Worm (Caenorhabditis elegans): ENCODE results near the gene F42A9.8.

F42A9.8 gene

DNA sequence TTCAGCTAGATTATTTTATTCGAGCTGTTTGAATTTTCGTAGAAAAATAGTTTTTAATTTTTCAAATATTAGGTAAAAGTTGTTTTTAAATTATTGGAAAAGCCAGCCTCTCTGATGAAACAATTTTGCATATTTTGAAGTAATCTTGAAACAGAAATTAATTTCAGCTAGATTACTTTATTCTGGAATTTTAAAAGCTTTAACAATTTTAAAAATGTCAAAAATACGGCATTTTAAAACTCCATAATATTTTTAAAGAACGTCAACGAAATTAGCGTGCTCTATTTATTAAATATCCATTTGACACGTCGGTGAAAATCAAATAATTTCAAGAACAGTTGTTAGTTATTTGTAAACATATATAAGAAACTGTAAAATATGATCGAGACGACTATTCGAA is 15.7 kb downstream of the F42A9.8 start, which contains the start of gene Y59H11AR.10:
TSS of gene Y59H11AR.10 (plus strand) at position 301 of the 400 bp plus-strand sequence.
- no peak for TF ChIP-seq drap-1 (GFP tag; optimal IDR thresholded peaks at IDR 0.05)
- no peak for TF ChIP-seq M03D4.4 (tag; optimal IDR thresholded peaks at IDR 0.05)
- TF ChIP-seq sem-2 (GFP tag; optimal IDR thresholded peaks at IDR 0.05), result no peak
- no peak for TF ChIP-seq sptf-1 (tag; optimal IDR thresholded peaks at IDR 0.05)
- TF ChIP-seq blmp-1 (tag; optimal IDR thresholded peaks at IDR 0.05), result no peak
- no peak for TF ChIP-seq snpc-4 (tag; optimal IDR thresholded peaks at IDR 0.05)
- no peak for TF ChIP-seq cnd-1 (tag; optimal IDR thresholded peaks at IDR 0.05)
- no peak for TF ChIP-seq lin-13 (tag; optimal IDR thresholded peaks at IDR 0.05)
- TF ChIP-seq nhr-28 (tag; optimal IDR thresholded peaks at IDR 0.05), result no peak
- TF ChIP-seq unc-62 (GFP tag; optimal IDR thresholded peaks at IDR 0.05), result no peak
- TF ChIP-seq nhr-237 (tag; optimal IDR thresholded peaks at IDR 0.05), result no peak
- TF ChIP-seq mep-1 (tag; optimal IDR thresholded peaks at IDR 0.05), result no peak
- TF ChIP-seq pha-4 (tag; optimal IDR thresholded peaks at IDR 0.05), result no peak
- TF ChIP-seq lin-32 (GFP tag; optimal IDR thresholded peaks at IDR 0.05), result no peak
- TF ChIP-seq ceh-43 (GFP tag; optimal IDR thresholded peaks at IDR 0.05), result no peak
- TF ChIP-seq lsy-2 (tag; optimal IDR thresholded peaks at IDR 0.05), result no peak
- no peak for TF ChIP-seq ces-1 (GFP tag; optimal IDR thresholded peaks at IDR 0.05)
- TF ChIP-seq ceh-83 (GFP tag; optimal IDR thresholded peaks at IDR 0.05), result no peak
- no peak for TF ChIP-seq ztf-11 (tag; optimal IDR thresholded peaks at IDR 0.05)
- TF ChIP-seq elt-1 (tag; optimal IDR thresholded peaks at IDR 0.05; ENCODE audit: borderline replicate concordance, insufficient read depth), result no peak

DNA sequence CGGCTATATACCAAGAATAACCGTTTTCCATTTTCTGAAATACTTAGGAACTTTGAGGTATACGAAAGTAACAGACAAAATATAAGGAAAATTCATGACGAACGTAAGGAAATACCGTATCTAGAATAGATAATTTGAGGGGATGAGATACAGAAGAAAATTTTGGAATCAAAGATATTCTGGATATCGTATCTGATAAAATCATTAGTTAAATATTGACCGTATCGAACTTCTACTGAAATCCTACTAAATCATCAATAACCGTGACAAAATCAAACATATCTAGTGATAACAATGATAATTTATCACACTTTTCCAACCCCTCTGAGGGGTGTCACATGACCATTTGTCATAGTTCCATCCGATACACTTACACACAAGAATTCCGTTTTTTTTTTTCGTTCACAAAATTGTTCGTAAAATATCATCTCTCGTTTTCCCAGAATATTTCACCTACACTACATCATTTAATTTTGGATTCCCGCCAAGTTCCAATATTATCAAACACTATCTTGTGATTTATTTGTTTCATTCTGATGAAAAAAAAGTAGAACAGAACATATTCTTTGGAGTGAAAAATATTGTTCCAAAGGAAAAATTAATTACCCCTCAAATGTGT is 17.8 kb downstream of the F42A9.8 start, which contains the start of gene Y59H11AR.4:
TSS of gene Y59H11AR.4 (minus strand) at position 51 of the 619 bp plus-strand sequence.
- TF ChIP-seq ham-2 (GFP tag; optimal IDR thresholded peaks at IDR 0.05) (no peak), bed-3 (GFP tag; optimal IDR thresholded peaks at IDR 0.05) (no peak), ceh-83 (GFP tag; optimal IDR thresholded peaks at IDR 0.05) (no peak), tbx-8 (GFP tag; optimal IDR thresholded peaks at IDR 0.05) (no peak), ztf-11 (tag; optimal IDR thresholded peaks at IDR 0.05) (no peak), unc-120 (tag; optimal IDR thresholded peaks at IDR 0.05; ENCODE audit: poor library complexity, severe bottlenecking) (no peak), lsy-2 (tag; optimal IDR thresholded peaks at IDR 0.05) (no peak), nhr-237 (tag; optimal IDR thresholded peaks at IDR 0.05) (no peak), sptf-1 (tag; optimal IDR thresholded peaks at IDR 0.05) (no peak), nhr-2 (tag; optimal IDR thresholded peaks at IDR 0.05) (no peak)

DNA sequence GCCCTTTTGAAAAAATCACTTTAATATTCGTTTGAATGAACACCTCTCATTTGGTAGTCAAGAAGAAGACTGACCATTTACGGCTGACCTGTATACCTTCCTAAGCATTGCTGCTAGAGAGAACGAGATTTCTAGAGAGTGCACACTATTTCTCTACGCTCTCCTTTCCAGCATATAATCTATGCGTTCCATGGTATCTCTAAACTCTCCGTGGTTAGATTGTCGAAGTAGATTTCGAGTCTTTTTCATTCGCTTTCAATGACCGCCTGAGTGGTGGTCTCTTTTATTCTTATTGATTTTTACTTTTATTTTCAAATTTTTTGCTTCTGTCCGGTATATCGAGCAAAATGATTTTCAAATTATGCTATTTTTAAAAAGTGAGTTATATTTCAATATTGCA is 21.1 kb downstream of the F42A9.8 start:
- TF ChIP-seq ham-2 (GFP tag; optimal IDR thresholded peaks at IDR 0.05), result no peak
- TF ChIP-seq ceh-39 (tag; optimal IDR thresholded peaks at IDR 0.05), result no peak
- TF ChIP-seq lin-13 (tag; optimal IDR thresholded peaks at IDR 0.05), result no peak
- TF ChIP-seq unc-39 (tag; optimal IDR thresholded peaks at IDR 0.05), result no peak
- TF ChIP-seq bed-3 (GFP tag; optimal IDR thresholded peaks at IDR 0.05), result no peak
- no peak for TF ChIP-seq elt-3 (tag; optimal IDR thresholded peaks at IDR 0.05)
- no peak for TF ChIP-seq lsy-2 (tag; optimal IDR thresholded peaks at IDR 0.05)
- TF ChIP-seq drap-1 (GFP tag; optimal IDR thresholded peaks at IDR 0.05), result no peak
- no peak for TF ChIP-seq unc-62 (GFP tag; optimal IDR thresholded peaks at IDR 0.05)
- no peak for TF ChIP-seq hlh-1 (tag; optimal IDR thresholded peaks at IDR 0.05)
- TF ChIP-seq cnd-1 (tag; optimal IDR thresholded peaks at IDR 0.05), result no peak
- no peak for TF ChIP-seq nhr-12 (tag; optimal IDR thresholded peaks at IDR 0.05)
- TF ChIP-seq nhr-237 (tag; optimal IDR thresholded peaks at IDR 0.05), result peak; percentile 3
- TF ChIP-seq nhr-2 (tag; optimal IDR thresholded peaks at IDR 0.05), result peak; percentile 3
- peak; percentile 49 for TF ChIP-seq unc-120 (tag; optimal IDR thresholded peaks at IDR 0.05; ENCODE audit: poor library complexity, severe bottlenecking)
- no peak for TF ChIP-seq nhr-28 (tag; optimal IDR thresholded peaks at IDR 0.05)
- no peak for TF ChIP-seq ceh-43 (GFP tag; optimal IDR thresholded peaks at IDR 0.05)
- TF ChIP-seq pha-4 (tag; optimal IDR thresholded peaks at IDR 0.05), result no peak
- peak; percentile 59 for TF ChIP-seq ces-1 (GFP tag; optimal IDR thresholded peaks at IDR 0.05)
- no peak for TF ChIP-seq ztf-11 (tag; optimal IDR thresholded peaks at IDR 0.05)

DNA sequence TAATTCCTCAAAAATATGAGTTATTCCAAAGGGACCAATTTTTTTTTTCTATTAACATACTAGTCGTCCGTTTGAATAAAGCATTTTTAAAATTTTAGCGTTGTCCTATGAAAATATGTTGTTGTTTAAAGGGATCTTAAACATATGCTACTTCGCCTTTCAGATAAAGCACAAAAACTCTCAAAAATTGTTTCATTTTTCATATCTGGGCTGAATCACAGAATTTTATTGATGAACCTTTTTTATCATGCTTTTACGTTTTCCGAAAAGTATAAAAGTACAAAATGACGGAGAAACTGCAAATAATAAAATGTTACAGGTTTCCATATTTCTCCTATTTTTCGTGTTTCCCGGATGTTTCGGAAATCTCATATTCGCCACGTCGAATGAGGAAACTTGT is 22.8 kb downstream of the F42A9.8 start, which contains the start of gene clec-181:
TSS of gene clec-181 (plus strand) at position 301 of the 400 bp plus-strand sequence.
- TF ChIP-seq ceh-83 (GFP tag; optimal IDR thresholded peaks at IDR 0.05), result no peak
- TF ChIP-seq sptf-1 (tag; optimal IDR thresholded peaks at IDR 0.05), result no peak
- TF ChIP-seq hlh-1 (tag; optimal IDR thresholded peaks at IDR 0.05), result no peak
- TF ChIP-seq ham-2 (GFP tag; optimal IDR thresholded peaks at IDR 0.05), result no peak
- TF ChIP-seq cnd-1 (tag; optimal IDR thresholded peaks at IDR 0.05), result no peak
- TF ChIP-seq unc-120 (tag; optimal IDR thresholded peaks at IDR 0.05; ENCODE audit: poor library complexity, severe bottlenecking), result no peak
- TF ChIP-seq flh-1 (GFP tag; optimal IDR thresholded peaks at IDR 0.05), result no peak
- TF ChIP-seq bed-3 (GFP tag; optimal IDR thresholded peaks at IDR 0.05), result no peak
- no peak for TF ChIP-seq nhr-12 (tag; optimal IDR thresholded peaks at IDR 0.05)
- no peak for TF ChIP-seq mep-1 (tag; optimal IDR thresholded peaks at IDR 0.05)
- no peak for TF ChIP-seq elt-1 (tag; optimal IDR thresholded peaks at IDR 0.05; ENCODE audit: borderline replicate concordance, insufficient read depth)
- no peak for TF ChIP-seq M03D4.4 (tag; optimal IDR thresholded peaks at IDR 0.05)
- no peak for TF ChIP-seq drap-1 (GFP tag; optimal IDR thresholded peaks at IDR 0.05)
- no peak for TF ChIP-seq nhr-76 (tag; optimal IDR thresholded peaks at IDR 0.05)
